Worm (Caenorhabditis elegans) whole organism, early embryonic: ENCODE measurements around the gene vps-36.

ENCODE experiments used
- B0310.2 ChIP-seq: sonication (generic microtip); optimal IDR thresholded peaks from 2 replicates; lab custom pipeline; 2016; ENCODE audit warnings: mild to moderate bottlenecking, missing genetic modification characterization, missing compliant biosample characterization
- ets-7 ChIP-seq: sonication (generic microtip); optimal IDR thresholded peaks from 2 replicates; lab custom pipeline; 2016; ENCODE audit warnings: missing genotype, missing genetic modification characterization, missing compliant biosample characterization
- hmbx-1 ChIP-seq: sonication (generic microtip); optimal IDR thresholded peaks from 2 replicates; lab custom pipeline; 2016; ENCODE audit warnings: mild to moderate bottlenecking, missing genetic modification characterization, missing compliant biosample characterization
- pes-1 ChIP-seq: fragments of 200-800 bp; sonication (Bioruptor generic); IDR thresholded peaks from 2 replicates; pipeline ENCODE4 v1.3.6; 2022; ENCODE audit warnings: missing genetic modification reagents, missing genetic modification characterization, missing compliant biosample characterization
- scrt-1 ChIP-seq: fragments of 200-800 bp; sonication (Bioruptor generic); IDR thresholded peaks from 2 replicates; pipeline ENCODE4 v1.3.6; 2022; ENCODE audit warnings: missing genetic modification characterization, missing compliant biosample characterization

- TF ChIP-seq hmbx-1 (no peak), pes-1 (GFP tag; lab: Robert Waterston, UW) (no peak), scrt-1 (GFP tag; lab: Robert Waterston, UW) (no peak), ets-7 (no peak), B0310.2 (tag; lab: Kevin White, UChicago) (no peak)
Observed at ce11 chrV:10991789-10992188, 31.3 kb upstream of the vps-36 start, which contains the start of gene frpr-9.
